Worm (Caenorhabditis elegans) whole organism, late embryonic: ENCODE measurements around the gene fbxa-65.

ENCODE experiments used
- nhr-11 ChIP-seq: fragments of 150-350 bp; optimal IDR thresholded peaks from 2 replicates; lab custom pipeline; 2014; ENCODE audit warnings: missing biosample characterization, missing genetic modification characterization
- unc-86 ChIP-seq: sonication (generic microtip); optimal IDR thresholded peaks from 2 replicates; lab custom pipeline; 2016; ENCODE audit warnings: missing genetic modification characterization, missing compliant biosample characterization

DNA sequence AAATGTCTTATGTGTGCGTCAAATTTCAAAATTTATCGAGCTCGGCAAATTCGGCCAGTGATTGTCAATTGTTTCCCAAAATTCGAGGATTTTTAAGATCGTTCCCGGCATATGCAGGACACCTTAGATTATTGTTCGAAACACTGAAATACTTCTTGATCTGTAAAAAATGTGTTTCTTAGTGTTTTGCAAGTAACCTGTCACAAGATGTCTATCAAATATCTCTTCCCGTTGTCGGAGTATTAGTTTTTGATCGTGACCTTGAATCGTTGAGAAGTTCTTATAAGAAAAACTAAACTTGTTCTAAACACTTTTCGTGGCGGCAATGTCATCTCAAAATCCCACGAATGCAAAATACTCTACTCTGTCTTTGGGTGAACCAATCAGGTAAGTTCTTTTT, 16.2 kb upstream of the fbxa-65 start, which contains the start of gene C04E12.4:
- TF ChIP-seq nhr-11 (no peak), unc-86 (tag; lab: Kevin White, UChicago) (no peak)
